Worm (Caenorhabditis elegans) whole organism, late embryonic: ENCODE measurements around the gene F42A9.8.

Experiments
- C08G9.2 ChIP-seq: sonication (generic microtip); optimal IDR thresholded peaks from 2 replicates; lab custom pipeline; 2016; ENCODE audit warnings: mild to moderate bottlenecking, missing genetic modification characterization, moderate library complexity, missing compliant biosample characterization
- C38D4.7 ChIP-seq: fragments of 200-800 bp; sonication (Bioruptor generic); optimal IDR thresholded peaks from 2 replicates; lab custom pipeline; 2018; ENCODE audit warnings: mild to moderate bottlenecking, missing genetic modification characterization, moderate library complexity, missing compliant biosample characterization
- F13H6.1 ChIP-seq: sonication (generic microtip); optimal IDR thresholded peaks from 2 replicates; lab custom pipeline; 2016; ENCODE audit warnings: missing genetic modification characterization, missing compliant biosample characterization
- K02D7.2 ChIP-seq: sonication (generic microtip); optimal IDR thresholded peaks from 2 replicates; lab custom pipeline; 2017; ENCODE audit warnings: mild to moderate bottlenecking, missing genetic modification characterization, missing compliant biosample characterization
- K09A11.1 ChIP-seq: sonication (generic microtip); optimal IDR thresholded peaks from 2 replicates; lab custom pipeline; 2017; ENCODE audit warnings: antibody characterized with exemption, mild to moderate bottlenecking, missing genetic modification characterization, missing compliant biosample characterization; ENCODE audit not compliant: insufficient read depth
- T23F11.4 ChIP-seq: fragments of 200-800 bp; sonication (Bioruptor generic); optimal IDR thresholded peaks from 2 replicates; lab custom pipeline; 2018; ENCODE audit warnings: mild to moderate bottlenecking, missing genetic modification characterization, missing compliant biosample characterization
- ama-1 ChIP-seq: fragments of 150-350 bp; optimal IDR thresholded peaks from 2 replicates; lab custom pipeline; 2014
- ceh-14 ChIP-seq: sonication (generic microtip); optimal IDR thresholded peaks from 2 replicates; lab custom pipeline; 2016; ENCODE audit warnings: missing genotype, missing genetic modification characterization, missing compliant biosample characterization
- ceh-18 ChIP-seq: sonication (generic microtip); optimal IDR thresholded peaks from 2 replicates; lab custom pipeline; 2016; ENCODE audit warnings: missing genetic modification characterization, missing compliant biosample characterization
- ceh-19 ChIP-seq: fragments of 200-800 bp; sonication (Bioruptor generic); optimal IDR thresholded peaks from 2 replicates; lab custom pipeline; 2018; ENCODE audit warnings: mild to moderate bottlenecking, missing genetic modification characterization, missing compliant biosample characterization
- ceh-22 ChIP-seq: sonication (generic microtip); optimal IDR thresholded peaks from 2 replicates; lab custom pipeline; 2017; ENCODE audit warnings: missing biosample characterization, missing genetic modification characterization
- ceh-24 ChIP-seq: sonication (generic microtip); optimal IDR thresholded peaks from 2 replicates; lab custom pipeline; 2016; ENCODE audit warnings: mild to moderate bottlenecking, missing genetic modification characterization, missing compliant biosample characterization
- ceh-30 ChIP-seq: fragments of 150-350 bp; optimal IDR thresholded peaks from 2 replicates; lab custom pipeline; 2014; ENCODE audit warnings: missing biosample characterization, missing genetic modification characterization
- ceh-31 ChIP-seq: sonication (generic microtip); optimal IDR thresholded peaks from 2 replicates; lab custom pipeline; 2016; ENCODE audit warnings: missing genetic modification characterization, missing compliant biosample characterization
- ceh-45 ChIP-seq: fragments of 200-800 bp; sonication (Bioruptor generic); IDR thresholded peaks from 2 replicates; pipeline ENCODE4 v1.3.6; 2022; ENCODE audit warnings: missing genetic modification reagents, missing genetic modification characterization, missing compliant biosample characterization
- ceh-48 ChIP-seq: sonication (generic microtip); optimal IDR thresholded peaks from 2 replicates; lab custom pipeline; 2016; ENCODE audit warnings: missing genetic modification characterization, inconsistent platforms, missing compliant biosample characterization
- ceh-6 ChIP-seq: fragments of 200-800 bp; sonication (Bioruptor generic); optimal IDR thresholded peaks from 2 replicates; lab custom pipeline; 2018; ENCODE audit warnings: mild to moderate bottlenecking, missing genetic modification characterization, missing compliant biosample characterization
- elt-4 ChIP-seq: sonication (generic microtip); optimal IDR thresholded peaks from 2 replicates; lab custom pipeline; 2016; ENCODE audit warnings: missing genetic modification characterization, missing compliant biosample characterization
- fkh-10 ChIP-seq: fragments of 150-350 bp; optimal IDR thresholded peaks from 2 replicates; lab custom pipeline; 2014; ENCODE audit warnings: missing biosample characterization, missing genetic modification reagents, missing genetic modification characterization
- gmeb-2 ChIP-seq: sonication (generic microtip); optimal IDR thresholded peaks from 2 replicates; lab custom pipeline; 2016; ENCODE audit warnings: missing genetic modification characterization, inconsistent platforms, missing compliant biosample characterization
- hlh-30 ChIP-seq: sonication (generic microtip); optimal IDR thresholded peaks from 2 replicates; lab custom pipeline; 2017; ENCODE audit warnings: antibody characterized with exemption, missing genetic modification characterization, missing compliant biosample characterization; ENCODE audit not compliant: insufficient read depth
- hlh-6 ChIP-seq: sonication (generic microtip); optimal IDR thresholded peaks from 2 replicates; lab custom pipeline; 2016; ENCODE audit warnings: missing genotype, missing genetic modification characterization, missing compliant biosample characterization
- hlh-8 ChIP-seq: sonication (generic microtip); optimal IDR thresholded peaks from 2 replicates; lab custom pipeline; 2016; ENCODE audit warnings: missing genotype, missing genetic modification characterization, missing compliant biosample characterization
- lim-6 ChIP-seq: sonication (generic microtip); optimal IDR thresholded peaks from 2 replicates; lab custom pipeline; 2016; ENCODE audit warnings: missing genetic modification characterization, missing compliant biosample characterization
- madf-2 ChIP-seq: sonication (generic microtip); optimal IDR thresholded peaks from 2 replicates; lab custom pipeline; 2017; ENCODE audit warnings: missing genetic modification characterization, missing compliant biosample characterization
- nfya-1 ChIP-seq: sonication (generic microtip); optimal IDR thresholded peaks from 2 replicates; lab custom pipeline; 2017; ENCODE audit warnings: missing genetic modification characterization, mild to moderate bottlenecking, missing compliant biosample characterization, antibody characterized with exemption, moderate library complexity
- npax-4 ChIP-seq: sonication (generic microtip); optimal IDR thresholded peaks from 2 replicates; lab custom pipeline; 2016; ENCODE audit warnings: missing genetic modification characterization, missing compliant biosample characterization
- odd-2 ChIP-seq: sonication (generic microtip); optimal IDR thresholded peaks from 2 replicates; lab custom pipeline; 2017; ENCODE audit warnings: antibody characterized with exemption, mild to moderate bottlenecking, missing genetic modification characterization, missing compliant biosample characterization
- pag-3 ChIP-seq: sonication (generic microtip); optimal IDR thresholded peaks from 2 replicates; lab custom pipeline; 2016; ENCODE audit warnings: missing compliant biosample characterization, missing genetic modification characterization, borderline replicate concordance
- pat-9 ChIP-seq: fragments of 200-800 bp; sonication (Bioruptor generic); optimal IDR thresholded peaks from 2 replicates; lab custom pipeline; 2018; ENCODE audit warnings: mild to moderate bottlenecking, missing genetic modification characterization, moderate library complexity, missing compliant biosample characterization
- pha-2 ChIP-seq: sonication (generic microtip); optimal IDR thresholded peaks from 2 replicates; lab custom pipeline; 2017; ENCODE audit warnings: mild to moderate bottlenecking, missing genetic modification characterization, missing compliant biosample characterization
- rnt-1 ChIP-seq: sonication (generic microtip); optimal IDR thresholded peaks from 2 replicates; lab custom pipeline; 2016; ENCODE audit warnings: missing genetic modification characterization, missing compliant biosample characterization
- sox-2 ChIP-seq: fragments of 200-800 bp; sonication (Bioruptor generic); IDR thresholded peaks from 2 replicates; pipeline ENCODE4 v1.3.6; 2022; ENCODE audit warnings: missing genetic modification reagents, missing genetic modification characterization, missing compliant biosample characterization
- sox-4 ChIP-seq: sonication (generic microtip); optimal IDR thresholded peaks from 2 replicates; lab custom pipeline; 2017; ENCODE audit warnings: mild to moderate bottlenecking, missing genetic modification characterization, inconsistent platforms, missing compliant biosample characterization
- syd-9 ChIP-seq: sonication (generic microtip); optimal IDR thresholded peaks from 2 replicates; lab custom pipeline; 2016; ENCODE audit warnings: mild to moderate bottlenecking, missing genetic modification characterization, moderate library complexity, missing compliant biosample characterization
- tbx-2 ChIP-seq: sonication (generic microtip); optimal IDR thresholded peaks from 2 replicates; lab custom pipeline; 2016; ENCODE audit warnings: missing genetic modification characterization, missing compliant biosample characterization
- tbx-7 ChIP-seq: sonication (generic microtip); optimal IDR thresholded peaks from 2 replicates; lab custom pipeline; 2016; ENCODE audit warnings: missing genotype, missing genetic modification characterization, missing compliant biosample characterization
- ttx-3 ChIP-seq: sonication (generic microtip); optimal IDR thresholded peaks from 2 replicates; lab custom pipeline; 2016; ENCODE audit warnings: missing genetic modification reagents, missing genetic modification characterization, missing compliant biosample characterization
- unc-3 ChIP-seq, 2 experiments: fragments of 200-800 bp in 1 of 2; sonication (Bioruptor generic) in 1 of 2; sonication (generic microtip) in 1 of 2; conservative IDR thresholded peaks in 1 of 2; optimal IDR thresholded peaks in 1 of 2; 2 replicates each; pipeline versions ENCODE4 v1.3.6 to Lab custom; 2016 to 2022; ENCODE audit warnings: missing compliant biosample characterization in 2 of 2, missing genetic modification characterization in 2 of 2, missing genetic modification reagents in 1 of 2
- unc-42 ChIP-seq: sonication (generic microtip); optimal IDR thresholded peaks from 2 replicates; lab custom pipeline; 2016; ENCODE audit warnings: missing genotype, missing genetic modification characterization, missing compliant biosample characterization
- unc-55 ChIP-seq: sonication (generic microtip); optimal IDR thresholded peaks from 2 replicates; lab custom pipeline; 2017; ENCODE audit warnings: missing biosample characterization, missing genetic modification reagents, missing genetic modification characterization
- unc-86 ChIP-seq: sonication (generic microtip); optimal IDR thresholded peaks from 2 replicates; lab custom pipeline; 2016; ENCODE audit warnings: missing genetic modification characterization, missing compliant biosample characterization
- ztf-16 ChIP-seq: sonication (generic microtip); optimal IDR thresholded peaks from 2 replicates; lab custom pipeline; 2017; ENCODE audit warnings: missing genetic modification characterization, missing compliant biosample characterization

F42A9.8 gene

ce11 chrIV:8630243-8630642, 11.7 kb upstream of the F42A9.8 start:
- TF ChIP-seq pat-9 (tag; lab: Kevin White, UChicago): no peak
- TF ChIP-seq syd-9 (tag; lab: Kevin White, UChicago): no peak
- no peak for TF ChIP-seq ttx-3 (tag; lab: Kevin White, UChicago)
- TF ChIP-seq T23F11.4 (GFP tag; lab: Kevin White, UChicago): no peak
- TF ChIP-seq C08G9.2 (tag; lab: Kevin White, UChicago): no peak
- TF ChIP-seq hlh-8 (tag; lab: Kevin White, UChicago): no peak
- no peak for TF ChIP-seq odd-2 (tag; lab: Kevin White, UChicago)
- TF ChIP-seq sox-2 (GFP tag; lab: Robert Waterston, UW): no peak
- no peak for TF ChIP-seq fkh-10 (GFP tag; lab: Kevin White, UChicago)
- no peak for TF ChIP-seq ceh-22 (tag; lab: Kevin White, UChicago)
- no peak for TF ChIP-seq F13H6.1 (tag; lab: Kevin White, UChicago)

DNA sequence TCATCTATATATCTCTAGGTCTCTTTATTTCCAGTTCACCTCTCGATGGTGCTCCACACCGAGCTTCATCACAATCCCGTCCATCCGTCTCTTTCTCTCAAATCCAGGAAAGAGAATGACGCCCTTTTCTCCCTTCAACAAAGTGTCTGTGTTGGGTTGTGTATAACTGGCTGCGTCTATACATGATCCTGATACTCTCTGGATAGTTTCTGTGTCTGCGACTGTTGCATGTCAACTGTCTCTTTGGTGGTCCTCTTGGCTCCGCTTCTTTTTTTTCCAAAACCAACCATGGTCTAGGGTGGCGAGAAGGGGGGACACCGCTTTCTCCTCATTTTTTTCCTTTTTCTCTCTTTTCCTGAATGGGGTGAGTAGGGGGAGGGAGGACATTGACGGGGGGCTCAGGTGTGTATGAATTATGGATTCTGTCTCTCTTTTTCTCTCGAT, 11.0 kb upstream of the F42A9.8 start:
- TF ChIP-seq ceh-18: peak; percentile 62
- TF ChIP-seq nfya-1 (tag; lab: Kevin White, UChicago): peak; percentile 64
- no peak for TF ChIP-seq pha-2 (tag; lab: Kevin White, UChicago)
- TF ChIP-seq tbx-7 (tag; lab: Kevin White, UChicago): no peak
- TF ChIP-seq F13H6.1 (tag; lab: Kevin White, UChicago): no peak
- no peak for TF ChIP-seq ceh-24 (tag; lab: Kevin White, UChicago)
- peak; percentile 68 for TF ChIP-seq ceh-31
- peak; percentile 37 for TF ChIP-seq ceh-19 (GFP tag; lab: Kevin White, UChicago)
- peak; percentile 22 for TF ChIP-seq unc-42 (tag; lab: Kevin White, UChicago)
- no peak for TF ChIP-seq fkh-10 (GFP tag; lab: Kevin White, UChicago)
- peak; percentile 37 for TF ChIP-seq tbx-2 (tag; lab: Kevin White, UChicago)
- TF ChIP-seq ceh-22 (tag; lab: Kevin White, UChicago): no peak
- TF ChIP-seq hlh-6: no peak
- peak; percentile 11 for TF ChIP-seq madf-2 (tag; lab: Kevin White, UChicago)
- peak; percentile 12 for TF ChIP-seq lim-6 (tag; lab: Kevin White, UChicago)
- TF ChIP-seq unc-55: peak; percentile 86

DNA sequence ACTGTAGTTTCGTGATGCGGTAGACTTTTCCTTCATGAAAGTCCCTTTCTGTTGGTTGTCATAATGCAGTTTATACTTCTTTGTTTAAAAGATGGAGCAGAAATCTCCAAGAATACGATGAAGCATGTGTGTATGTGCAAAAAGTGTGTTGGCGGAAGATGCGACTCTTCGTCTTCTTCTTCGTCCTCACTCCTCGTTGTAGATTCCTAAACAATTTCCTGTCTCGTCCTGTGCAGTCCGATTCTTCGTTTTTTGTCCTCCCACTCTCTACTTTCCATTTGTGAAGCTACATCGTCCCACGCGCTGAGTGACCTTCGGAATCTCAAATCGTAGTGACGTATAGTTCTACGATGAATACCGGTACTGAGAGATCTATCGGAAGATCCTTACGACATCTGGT, 9.7 kb upstream of the F42A9.8 start:
- TF ChIP-seq pha-2 (tag; lab: Kevin White, UChicago): no peak
- no peak for TF ChIP-seq pag-3 (tag; lab: Kevin White, UChicago)
- TF ChIP-seq sox-2 (GFP tag; lab: Robert Waterston, UW): no peak
- no peak for TF ChIP-seq C38D4.7 (GFP tag; lab: Kevin White, UChicago)

DNA sequence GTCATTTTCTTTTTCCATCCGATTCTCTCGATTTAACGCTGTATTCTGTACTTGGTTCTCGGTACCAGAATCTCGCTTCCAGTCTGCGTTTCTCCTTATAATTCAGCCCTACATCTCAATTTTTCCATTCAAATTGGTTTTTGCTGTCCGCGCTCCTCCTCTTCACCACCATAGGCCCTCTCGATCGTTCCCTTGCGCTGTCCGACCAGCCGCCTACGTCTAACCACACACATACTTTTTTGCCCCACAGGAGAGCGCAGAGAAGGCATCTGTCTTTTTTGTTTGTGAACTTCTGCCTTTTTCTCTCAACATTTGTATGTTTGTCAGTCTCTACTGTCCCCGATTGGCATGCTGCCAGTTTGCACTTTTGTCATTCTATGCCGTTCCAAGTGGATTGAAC, 8.7 kb upstream of the F42A9.8 start, which contains the start of gene F42A9.11:
Gene F42A9.11, plus strand, starts transcription at position 310 of the 400 bp plus-strand sequence.
- TF ChIP-seq ceh-14 (tag; lab: Kevin White, UChicago): no peak
- TF ChIP-seq syd-9 (tag; lab: Kevin White, UChicago): no peak
- TF ChIP-seq hlh-8 (tag; lab: Kevin White, UChicago): no peak
- no peak for TF ChIP-seq unc-3 (GFP tag; conservative IDR thresholded peaks at IDR 0.05; lab: Robert Waterston, UW)
- TF ChIP-seq unc-3 (tag; optimal IDR thresholded peaks at IDR 0.05; lab: Kevin White, UChicago): no peak
- no peak for TF ChIP-seq gmeb-2
- TF ChIP-seq odd-2 (tag; lab: Kevin White, UChicago): no peak
- TF ChIP-seq elt-4: no peak
- TF ChIP-seq ceh-48 (tag; lab: Kevin White, UChicago): no peak
- no peak for TF ChIP-seq sox-4 (tag; lab: Kevin White, UChicago)
- TF ChIP-seq ceh-45 (GFP tag; lab: Robert Waterston, UW): no peak
- peak; percentile 37 for TF ChIP-seq ceh-31
- TF ChIP-seq K09A11.1 (tag; lab: Kevin White, UChicago): no peak
- no peak for TF ChIP-seq sox-2 (GFP tag; lab: Robert Waterston, UW)
- TF ChIP-seq ceh-30 (tag; lab: Kevin White, UChicago): no peak
- no peak for TF ChIP-seq rnt-1
- TF ChIP-seq tbx-2 (tag; lab: Kevin White, UChicago): peak; percentile 8
- TF ChIP-seq ceh-6 (GFP tag; lab: Kevin White, UChicago): no peak
- TF ChIP-seq ceh-18: peak; percentile 4
- peak; percentile 17 for TF ChIP-seq C08G9.2 (tag; lab: Kevin White, UChicago)
- TF ChIP-seq pha-2 (tag; lab: Kevin White, UChicago): no peak
- no peak for TF ChIP-seq tbx-7 (tag; lab: Kevin White, UChicago)
- no peak for TF ChIP-seq pat-9 (tag; lab: Kevin White, UChicago)
- TF ChIP-seq C38D4.7 (GFP tag; lab: Kevin White, UChicago): no peak
- no peak for TF ChIP-seq hlh-30 (tag; lab: Kevin White, UChicago)
- no peak for TF ChIP-seq lim-6 (tag; lab: Kevin White, UChicago)
- peak; percentile 53 for TF ChIP-seq hlh-6
- TF ChIP-seq ceh-19 (GFP tag; lab: Kevin White, UChicago): no peak
- TF ChIP-seq unc-86 (tag; lab: Kevin White, UChicago): no peak
- TF ChIP-seq ama-1: no peak
- no peak for TF ChIP-seq K02D7.2 (tag; lab: Kevin White, UChicago)
- TF ChIP-seq ztf-16: no peak
- TF ChIP-seq npax-4 (tag; lab: Kevin White, UChicago): no peak
